Worm (Caenorhabditis elegans) whole organism, L1 larva: Measurements from ENCODE around the gene F56D2.3.

Source experiments
- C34B4.2 ChIP-seq: sonication (generic microtip); optimal IDR thresholded peaks from 2 replicates; lab custom pipeline; 2017; ENCODE audit warnings: mild to moderate bottlenecking, missing genetic modification characterization, missing compliant biosample characterization
- F16B12.6 ChIP-seq: fragments of 150-350 bp; optimal IDR thresholded peaks from 2 replicates; lab custom pipeline; 2014; ENCODE audit warnings: missing biosample characterization, missing genetic modification characterization
- alr-1 ChIP-seq: fragments of 200-800 bp; sonication (Bioruptor generic); optimal IDR thresholded peaks from 2 replicates; lab custom pipeline; 2018; ENCODE audit warnings: borderline replicate concordance, mild to moderate bottlenecking, missing genetic modification characterization, missing compliant biosample characterization
- blmp-1 ChIP-seq: fragments of 150-350 bp; optimal IDR thresholded peaks from 2 replicates; lab custom pipeline; 2014; ENCODE audit warnings: missing biosample characterization, missing genetic modification characterization
- ceh-8 ChIP-seq: fragments of 200-800 bp; sonication (Bioruptor generic); optimal IDR thresholded peaks from 2 replicates; lab custom pipeline; 2018; ENCODE audit warnings: mild to moderate bottlenecking, missing genetic modification characterization, moderate library complexity, missing compliant biosample characterization
- ceh-88 ChIP-seq: fragments of 200-800 bp; sonication (Bioruptor generic); IDR thresholded peaks from 2 replicates; pipeline ENCODE4 v1.3.6; 2022; ENCODE audit warnings: missing genetic modification characterization, missing compliant biosample characterization
- dpl-1 ChIP-seq, 3 experiments: fragments of 150-350 bp in 2 of 3; sonication (generic microtip) in 1 of 3; optimal IDR thresholded peaks; 2 replicates each; lab custom pipeline; 2014 to 2017; ENCODE audit warnings: missing biosample characterization in 3 of 3, missing genetic modification characterization in 3 of 3, missing genetic modification reagents in 3 of 3
- efl-1 ChIP-seq, 4 experiments: fragments of 150-350 bp; optimal IDR thresholded peaks in 3 of 4; peaks in 1 of 4; 1 replicate in 1 of 4; 2 replicates in 3 of 4; lab custom pipeline; 2014; ENCODE audit warnings: missing biosample characterization in 2 of 4, missing genetic modification characterization in 2 of 4, missing genetic modification reagents in 2 of 4
- efl-3 ChIP-seq: fragments of 200-800 bp; sonication (Bioruptor generic); optimal IDR thresholded peaks from 2 replicates; lab custom pipeline; 2018; ENCODE audit warnings: mild to moderate bottlenecking, missing genetic modification characterization, missing compliant biosample characterization
- egl-13 ChIP-seq: sonication (generic microtip); optimal IDR thresholded peaks from 2 replicates; lab custom pipeline; 2016; ENCODE audit warnings: missing genotype, missing genetic modification reagents, missing genetic modification characterization, missing compliant biosample characterization
- elt-3 ChIP-seq, 6 experiments: fragments of 150-350 bp in 1 of 6; sonication (generic microtip); optimal IDR thresholded peaks; 2 replicates each; lab custom pipeline; 2017 to 2018; ENCODE audit warnings: missing biosample characterization in 6 of 6, missing genetic modification characterization in 6 of 6, inconsistent platforms in 1 of 6
- ets-5 ChIP-seq: fragments of 200-800 bp; sonication (Bioruptor generic); IDR thresholded peaks from 2 replicates; pipeline ENCODE4 v1.3.6; 2022; ENCODE audit warnings: missing genetic modification characterization, missing compliant biosample characterization
- fkh-10 ChIP-seq: sonication (generic microtip); optimal IDR thresholded peaks from 2 replicates; lab custom pipeline; 2017; ENCODE audit warnings: missing biosample characterization, missing genetic modification reagents, missing genetic modification characterization
- grh-1 ChIP-seq: fragments of 200-800 bp; sonication (Bioruptor generic); IDR thresholded peaks from 2 replicates; pipeline ENCODE4 v1.3.6; 2022; ENCODE audit warnings: missing genetic modification reagents, missing genetic modification characterization, missing compliant biosample characterization
- hlh-4 ChIP-seq: sonication (generic microtip); optimal IDR thresholded peaks from 2 replicates; lab custom pipeline; 2016; ENCODE audit warnings: mild to moderate bottlenecking, missing genetic modification characterization, missing compliant biosample characterization
- isw-1 ChIP-seq: fragments of 200-800 bp; sonication (Bioruptor generic); IDR thresholded peaks from 2 replicates; pipeline ENCODE4 v1.3.6; 2022; ENCODE audit warnings: missing genetic modification characterization, missing compliant biosample characterization
- lin-13 ChIP-seq: fragments of 150-350 bp; optimal IDR thresholded peaks from 2 replicates; lab custom pipeline; 2014; ENCODE audit warnings: missing biosample characterization, missing genetic modification reagents, missing genetic modification characterization
- lin-14 ChIP-seq: fragments of 200-800 bp; sonication (Bioruptor generic); optimal IDR thresholded peaks from 2 replicates; lab custom pipeline; 2018; ENCODE audit warnings: mild to moderate bottlenecking, missing genetic modification characterization, moderate library complexity, missing compliant biosample characterization
- lin-35 ChIP-seq, 2 experiments: fragments of 150-350 bp; optimal IDR thresholded peaks; 2 replicates each; lab custom pipeline; 2014; ENCODE audit warnings: missing biosample characterization in 2 of 2, missing genetic modification characterization in 2 of 2, missing genetic modification reagents in 2 of 2
- lsy-2 ChIP-seq, 2 experiments: fragments of 150-350 bp; optimal IDR thresholded peaks; 2 replicates each; lab custom pipeline; 2014; ENCODE audit warnings: missing biosample characterization in 2 of 2, missing genetic modification characterization in 2 of 2
- mab-9 ChIP-seq: fragments of 200-800 bp; sonication (Bioruptor generic); IDR thresholded peaks from 2 replicates; pipeline ENCODE4 v1.3.6; 2022; ENCODE audit warnings: missing genetic modification reagents, missing genetic modification characterization, missing compliant biosample characterization
- mep-1 ChIP-seq: fragments of 150-350 bp; optimal IDR thresholded peaks from 2 replicates; lab custom pipeline; 2014; ENCODE audit warnings: missing biosample characterization, missing genetic modification characterization
- nhr-11 ChIP-seq: fragments of 150-350 bp; optimal IDR thresholded peaks from 2 replicates; lab custom pipeline; 2014; ENCODE audit warnings: missing biosample characterization, missing genetic modification characterization
- nhr-12 ChIP-seq: sonication (generic microtip); optimal IDR thresholded peaks from 2 replicates; lab custom pipeline; 2017; ENCODE audit warnings: missing biosample characterization, missing genetic modification characterization
- nhr-19 ChIP-seq: fragments of 200-800 bp; sonication (Bioruptor generic); conservative IDR thresholded peaks from 2 replicates; pipeline ENCODE4 v1.3.6; 2022; ENCODE audit warnings: missing genetic modification characterization, missing compliant biosample characterization
- nhr-237 ChIP-seq: fragments of 150-350 bp; optimal IDR thresholded peaks from 2 replicates; lab custom pipeline; 2014; ENCODE audit warnings: missing biosample characterization, missing genetic modification characterization
- nhr-28 ChIP-seq: fragments of 150-350 bp; optimal IDR thresholded peaks from 2 replicates; lab custom pipeline; 2014; ENCODE audit warnings: missing biosample characterization, missing genetic modification characterization
- nhr-47 ChIP-seq: sonication (generic microtip); optimal IDR thresholded peaks from 2 replicates; lab custom pipeline; 2016; ENCODE audit warnings: mild to moderate bottlenecking, missing genetic modification characterization, moderate library complexity, missing compliant biosample characterization
- nhr-76 ChIP-seq: sonication (generic microtip); optimal IDR thresholded peaks from 2 replicates; lab custom pipeline; 2017; ENCODE audit warnings: missing biosample characterization, missing genetic modification characterization
- nhr-85 ChIP-seq: sonication (generic microtip); peaks from one replicate; lab custom pipeline; 2016; ENCODE audit warnings: missing genetic modification characterization, inconsistent platforms, missing compliant biosample characterization
- nhr-90 ChIP-seq: sonication (generic microtip); optimal IDR thresholded peaks from 2 replicates; lab custom pipeline; 2016; ENCODE audit warnings: mild to moderate bottlenecking, missing genetic modification characterization, missing compliant biosample characterization; ENCODE audit not compliant: poor library complexity
- pag-3 ChIP-seq: sonication (generic microtip); optimal IDR thresholded peaks from 2 replicates; lab custom pipeline; 2017; ENCODE audit warnings: missing genetic modification characterization, mild to moderate bottlenecking, missing compliant biosample characterization, antibody characterized with exemption, borderline replicate concordance; ENCODE audit not compliant: insufficient read depth
- pqm-1 ChIP-seq: sonication (generic microtip); optimal IDR thresholded peaks from 3 replicates; lab custom pipeline; 2017; ENCODE audit warnings: missing biosample characterization, missing genetic modification characterization
- sptf-1 ChIP-seq: fragments of 150-350 bp; optimal IDR thresholded peaks from 2 replicates; lab custom pipeline; 2014; ENCODE audit warnings: missing biosample characterization, missing genetic modification characterization
- tbx-2 ChIP-seq: sonication (generic microtip); optimal IDR thresholded peaks from 2 replicates; lab custom pipeline; 2016; ENCODE audit warnings: missing genetic modification characterization, missing compliant biosample characterization
- tlp-1 ChIP-seq: fragments of 150-350 bp; optimal IDR thresholded peaks from 2 replicates; lab custom pipeline; 2014; ENCODE audit warnings: missing biosample characterization, missing genetic modification characterization
- unc-130 ChIP-seq: fragments of 150-350 bp; optimal IDR thresholded peaks from 2 replicates; lab custom pipeline; 2017; ENCODE audit warnings: missing biosample characterization, missing genetic modification characterization, inconsistent platforms
- unc-30 ChIP-seq: sonication (generic microtip); optimal IDR thresholded peaks from 2 replicates; lab custom pipeline; 2017; ENCODE audit warnings: missing biosample characterization, missing genetic modification characterization
- unc-62 ChIP-seq: fragments of 150-350 bp; optimal IDR thresholded peaks from 2 replicates; lab custom pipeline; 2014; ENCODE audit warnings: missing biosample characterization, missing genetic modification reagents, missing genetic modification characterization
- unc-98 ChIP-seq: fragments of 200-800 bp; sonication (Bioruptor generic); IDR thresholded peaks from 2 replicates; pipeline ENCODE4 v1.3.6; 2022; ENCODE audit warnings: missing genetic modification characterization, missing compliant biosample characterization
- zag-1 ChIP-seq: fragments of 150-350 bp; optimal IDR thresholded peaks from 2 replicates; lab custom pipeline; 2014; ENCODE audit warnings: missing biosample characterization, missing genetic modification characterization
- zip-4 ChIP-seq: fragments of 200-800 bp; sonication (Bioruptor generic); optimal IDR thresholded peaks from 2 replicates; lab custom pipeline; 2018; ENCODE audit warnings: mild to moderate bottlenecking, missing genetic modification characterization, moderate library complexity, missing compliant biosample characterization
- ztf-11 ChIP-seq, 2 experiments: sonication (generic microtip); optimal IDR thresholded peaks; 2 replicates each; lab custom pipeline; 2016 to 2017; ENCODE audit warnings: missing genetic modification characterization in 2 of 2, missing biosample characterization in 1 of 2, missing compliant biosample characterization in 1 of 2
- ztf-4 ChIP-seq: fragments of 150-350 bp; optimal IDR thresholded peaks from 2 replicates; lab custom pipeline; 2014; ENCODE audit warnings: missing biosample characterization, missing genetic modification characterization

The F56D2.3 gene

ce11 chrIII:5594350-5594749, 9.6 kb downstream of the F56D2.3 start (continued):
- TF ChIP-seq blmp-1 (tag; lab: Kevin White, UChicago) (peak; percentile 52), ztf-4 (no peak)
- TF ChIP-seq, all 84 proteins: peak for 11

- TF ChIP-seq efl-1 (optimal IDR thresholded peaks at IDR 0.05; lab: Kevin White, UChicago) (no peak), efl-1 (GFP tag; optimal IDR thresholded peaks at IDR 0.05 in 1 of 2; lab: Kevin White, UChicago) (peak in 1 of 2 experiments; percentile 72), unc-130 (tag; lab: Kevin White, UChicago) (no peak), ceh-8 (no peak)
Observed at ce11 chrIII:5595445-5595844, 10.7 kb downstream of the F56D2.3 start, which contains the start of gene ced-6. ced-6 (plus strand) TSS chrIII:5595771.

- TF ChIP-seq lin-35 (GFP tag; optimal IDR thresholded peaks at IDR 0.05; lab: Kevin White, UChicago) (no peak), lin-14 (no peak), unc-62 (no peak), ets-5 (GFP tag; lab: Robert Waterston, UW) (no peak), tbx-2 (tag; lab: Kevin White, UChicago) (no peak), nhr-237 (no peak), isw-1 (GFP tag; lab: Robert Waterston, UW) (no peak), dpl-1 (GFP tag; optimal IDR thresholded peaks at IDR 0.05; lab: Kevin White, UChicago) (no peak), C34B4.2 (tag; lab: Kevin White, UChicago) (no peak), nhr-19 (GFP tag; lab: Robert Waterston, UW) (no peak), pag-3 (tag; lab: Kevin White, UChicago) (no peak), zip-4 (GFP tag; lab: Kevin White, UChicago) (no peak), zag-1 (tag; lab: Kevin White, UChicago) (no peak), ceh-88 (GFP tag; lab: Robert Waterston, UW) (no peak), unc-98 (GFP tag; lab: Robert Waterston, UW) (no peak), nhr-28 (tag; lab: Kevin White, UChicago) (no peak)
Observed at ce11 chrIII:5599958-5600357, 15.2 kb downstream of the F56D2.3 start, which contains the start of gene wdr-37. wdr-37 (minus strand) TSS chrIII:5600058.

- TF ChIP-seq unc-62: no peak
- TF ChIP-seq ceh-88 (GFP tag; lab: Robert Waterston, UW): peak; percentile 39; the same call in 1 of the 2 replicates
- TF ChIP-seq lin-13 (GFP tag; lab: Kevin White, UChicago): peak; percentile 48
- no peak for TF ChIP-seq nhr-11
- TF ChIP-seq nhr-47 (tag; lab: Kevin White, UChicago): peak; percentile 81
- 0 out of 2 replicates have a peak, but pooled peaks have one; percentile 20 for TF ChIP-seq mab-9 (GFP tag; lab: Robert Waterston, UW)
- peak; percentile 67 to 71 for TF ChIP-seq efl-1 (optimal IDR thresholded peaks at IDR 0.05; lab: Kevin White, UChicago)
- TF ChIP-seq efl-1 (GFP tag; optimal IDR thresholded peaks at IDR 0.05 in 1 of 2; lab: Kevin White, UChicago): peak; percentile 52 to 97
- TF ChIP-seq sptf-1 (tag; lab: Kevin White, UChicago): no peak
- TF ChIP-seq alr-1 (tag; lab: Kevin White, UChicago): no peak
- peak; percentile 15 for TF ChIP-seq F16B12.6 (tag; lab: Kevin White, UChicago)
- TF ChIP-seq hlh-4 (tag; lab: Kevin White, UChicago): no peak
- TF ChIP-seq tlp-1 (tag; lab: Kevin White, UChicago): no peak
- peak; percentile 78 for TF ChIP-seq nhr-90
- TF ChIP-seq elt-3 (tag; optimal IDR thresholded peaks at IDR 0.05; lab: Kevin White, UChicago): peak in 2 of 6 experiments; percentile 24 to 58
- no peak for TF ChIP-seq efl-3 (GFP tag; lab: Kevin White, UChicago)
- TF ChIP-seq tbx-2 (tag; lab: Kevin White, UChicago): peak; percentile 69
- TF ChIP-seq pqm-1 (tag; lab: Kevin White, UChicago): no peak
- peak; percentile 44 for TF ChIP-seq nhr-76 (tag; lab: Kevin White, UChicago)
- no peak for TF ChIP-seq pag-3 (tag; lab: Kevin White, UChicago)
- peak; percentile 66 for TF ChIP-seq lin-14
- peak; percentile 74 for TF ChIP-seq nhr-85 (tag; lab: Kevin White, UChicago)
- no peak for TF ChIP-seq nhr-28 (tag; lab: Kevin White, UChicago)
- peak in 1 of 2 experiments; percentile 38 for TF ChIP-seq ztf-11 (tag; optimal IDR thresholded peaks at IDR 0.05; lab: Kevin White, UChicago)
- TF ChIP-seq nhr-19 (GFP tag; lab: Robert Waterston, UW): peak; percentile 82
- peak; percentile 67 to 87 for TF ChIP-seq lin-35 (GFP tag; optimal IDR thresholded peaks at IDR 0.05; lab: Kevin White, UChicago)
- TF ChIP-seq nhr-12 (tag; lab: Kevin White, UChicago): no peak
- no peak for TF ChIP-seq fkh-10 (GFP tag; lab: Kevin White, UChicago)
- TF ChIP-seq grh-1 (GFP tag; lab: Robert Waterston, UW): peak; percentile 33; the same call in 1 of the 2 replicates
- peak; percentile 55 to 70 for TF ChIP-seq lsy-2 (tag; optimal IDR thresholded peaks at IDR 0.05; lab: Kevin White, UChicago)
- TF ChIP-seq mep-1 (tag; lab: Kevin White, UChicago): peak; percentile 81
- TF ChIP-seq C34B4.2 (tag; lab: Kevin White, UChicago): no peak
- no peak for TF ChIP-seq egl-13 (tag; lab: Kevin White, UChicago)
- TF ChIP-seq unc-30: no peak
Observed at ce11 chrIII:5601999-5602398, 17.3 kb downstream of the F56D2.3 start.
